Fruit fly (Drosophila melanogaster): ENCODE results near the gene CenG1A.
A peak's percentile ranks its signal among the peaks of the same experiment; 100 is the strongest.

Gene CenG1A

DNA sequence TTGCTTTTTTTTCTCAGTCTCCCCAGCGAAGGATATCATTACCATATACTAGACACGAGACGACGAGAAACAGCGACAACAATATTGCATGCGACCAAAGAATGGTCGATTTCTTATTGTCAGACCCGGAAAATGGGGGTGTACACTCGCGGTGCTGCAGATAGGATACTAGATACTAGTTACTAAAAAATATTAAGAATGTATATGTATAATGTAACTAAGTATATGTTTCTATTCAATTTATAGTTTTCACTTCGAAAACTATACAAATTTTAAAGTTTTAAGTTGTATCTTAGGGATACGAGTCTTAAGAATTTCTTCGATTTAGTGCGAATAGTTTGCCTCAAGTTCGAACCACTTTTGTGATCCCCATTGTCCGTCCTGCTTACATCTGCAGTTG lies 58.1 kb downstream of the CenG1A start:
- TF ChIP-seq CG7372 (GFP tag; IDR thresholded peaks at IDR 0.05) (no peak), Dbx (GFP tag; IDR thresholded peaks at IDR 0.05) (no peak), CG10565 (GFP tag; optimal IDR thresholded peaks at IDR 0.05) (no peak), lola (GFP tag; optimal IDR thresholded peaks at IDR 0.05) (peak in 1 of 3 experiments; percentile 29), oc (tag; optimal IDR thresholded peaks at IDR 0.05) (no peak), CG10543 (GFP tag; optimal IDR thresholded peaks at IDR 0.05) (no peak), bbx (GFP tag; IDR thresholded peaks at IDR 0.05; ENCODE audit: partially characterized antibody) (no peak), zen2 (GFP tag; IDR thresholded peaks at IDR 0.05; ENCODE audit: partially characterized antibody) (no peak), dmrt11E (tag; optimal IDR thresholded peaks at IDR 0.05) (peak; percentile 17), CG8388 (GFP tag; optimal IDR thresholded peaks at IDR 0.05) (peak; percentile 28), Rfx (GFP tag; IDR thresholded peaks at IDR 0.05) (no peak), CG7987 (GFP tag; optimal IDR thresholded peaks at IDR 0.05) (no peak), Fer3 (tag; optimal IDR thresholded peaks at IDR 0.05) (no peak), Mad (GFP tag; optimal IDR thresholded peaks at IDR 0.05) (no peak), CG3065 (GFP tag; optimal IDR thresholded peaks at IDR 0.05) (no peak), tgo (GFP tag; IDR thresholded peaks at IDR 0.05) (no peak), salm (tag; optimal IDR thresholded peaks at IDR 0.05) (no peak), CHES-1-like (GFP tag; optimal IDR thresholded peaks at IDR 0.05) (no peak), Dref (GFP tag; IDR thresholded peaks at IDR 0.05) (no peak), BtbVII (GFP tag; optimal IDR thresholded peaks at IDR 0.05) (no peak), CG17802 (tag; optimal IDR thresholded peaks at IDR 0.05) (no peak), CG11456 (GFP tag; IDR thresholded peaks at IDR 0.05) (no peak), CG13624 (GFP tag; optimal IDR thresholded peaks at IDR 0.05) (no peak), row (GFP tag; IDR thresholded peaks at IDR 0.05) (peak; percentile 58), Hr39 (optimal IDR thresholded peaks at IDR 0.05) (no peak), CG3995 (GFP tag; optimal IDR thresholded peaks at IDR 0.05) (no peak), HLHmδ (GFP tag; optimal IDR thresholded peaks at IDR 0.05) (no peak), CG31441 (GFP tag; IDR thresholded peaks at IDR 0.05) (no peak; the same call in 1 of the 2 replicates), ttk (GFP tag; IDR thresholded peaks at IDR 0.05) (no peak), pan (optimal IDR thresholded peaks at IDR 0.05) (no peak), pan (GFP tag; optimal IDR thresholded peaks at IDR 0.05 in 1 of 2, IDR thresholded peaks at IDR 0.05 in 1 of 2) (no peak), CG2889 (GFP tag; IDR thresholded peaks at IDR 0.05) (no peak), CG4404 (GFP tag; IDR thresholded peaks at IDR 0.05) (no peak), mam (GFP tag; optimal IDR thresholded peaks at IDR 0.05) (no peak), CG17568 (GFP tag; optimal IDR thresholded peaks at IDR 0.05) (no peak), Max (GFP tag; optimal IDR thresholded peaks at IDR 0.05) (no peak), CrebB (tag; optimal IDR thresholded peaks at IDR 0.05) (no peak), sc (optimal IDR thresholded peaks at IDR 0.05) (no peak), sc (GFP tag; optimal IDR thresholded peaks at IDR 0.05) (no peak), Lpt (GFP tag; optimal IDR thresholded peaks at IDR 0.05) (no peak), CG3847 (GFP tag; IDR thresholded peaks at IDR 0.05) (no peak), CG9609 (GFP tag; optimal IDR thresholded peaks at IDR 0.05) (no peak), CG14710 (tag; optimal IDR thresholded peaks at IDR 0.05) (peak; percentile 40), nerfin-1 (tag; optimal IDR thresholded peaks at IDR 0.05) (peak; percentile 4), Ada2b (GFP tag; IDR thresholded peaks at IDR 0.05) (no peak), Blimp-1 (GFP tag; optimal IDR thresholded peaks at IDR 0.05) (no peak), Hey (tag; optimal IDR thresholded peaks at IDR 0.05) (no peak), bowl (GFP tag; IDR thresholded peaks at IDR 0.05) (0 out of 2 replicates have a peak, but pooled peaks have one; percentile 14), jigr1 (GFP tag; IDR thresholded peaks at IDR 0.05) (no peak), da (GFP tag; optimal IDR thresholded peaks at IDR 0.05) (no peak), repo (GFP tag; optimal IDR thresholded peaks at IDR 0.05) (no peak), Hr3 (GFP tag; optimal IDR thresholded peaks at IDR 0.05) (no peak), btn (GFP tag; optimal IDR thresholded peaks at IDR 0.05) (no peak)

Data from whole organism, embryonic.